Worm (Caenorhabditis elegans) whole organism, midembryonic: ENCODE results near the gene trcs-1.

Experiments used
- cog-1 ChIP-seq: sonication (generic microtip); optimal IDR thresholded peaks from 2 replicates; lab custom pipeline; 2016; ENCODE audit warnings: missing genetic modification characterization, missing compliant biosample characterization
- flt-1 ChIP-seq: fragments of 200-800 bp; sonication (Bioruptor generic); IDR thresholded peaks from 2 replicates; pipeline ENCODE4 v1.3.6; 2022; ENCODE audit warnings: missing genetic modification characterization, missing compliant biosample characterization
- klf-2 ChIP-seq: fragments of 200-800 bp; sonication (Bioruptor generic); conservative IDR thresholded peaks from 2 replicates; pipeline ENCODE4 v1.3.6; 2022; ENCODE audit warnings: missing genetic modification reagents, missing genetic modification characterization, missing compliant biosample characterization
- tab-1 ChIP-seq: fragments of 200-800 bp; sonication (Bioruptor generic); IDR thresholded peaks from 2 replicates; pipeline ENCODE4 v1.3.6; 2022; ENCODE audit warnings: missing genetic modification characterization, missing compliant biosample characterization

- no peak for TF ChIP-seq klf-2
- TF ChIP-seq flt-1: no peak
- no peak for TF ChIP-seq tab-1
- no peak for TF ChIP-seq cog-1 (tag; lab: Kevin White, UChicago)
Measured at ce11 chrIV:9610923-9611322, 22.3 kb upstream of the trcs-1 start.
